Worm (Caenorhabditis elegans) whole organism, L1 larva: ENCODE results near the gene vps-45.

Source experiments
- ama-1 ChIP-seq: fragments of 150-350 bp; optimal IDR thresholded peaks from 2 replicates; lab custom pipeline; 2014
- blmp-1 ChIP-seq: fragments of 150-350 bp; optimal IDR thresholded peaks from 2 replicates; lab custom pipeline; 2014; ENCODE audit warnings: missing biosample characterization, missing genetic modification characterization
- ces-1 ChIP-seq: fragments of 150-350 bp; optimal IDR thresholded peaks from 2 replicates; lab custom pipeline; 2014; ENCODE audit warnings: missing biosample characterization, missing genetic modification reagents, missing genetic modification characterization
- dsc-1 ChIP-seq: sonication (generic microtip); optimal IDR thresholded peaks from 2 replicates; lab custom pipeline; 2016; ENCODE audit warnings: mild to moderate bottlenecking, missing genetic modification characterization, missing compliant biosample characterization
- elt-3 ChIP-seq, 6 experiments: fragments of 150-350 bp in 1 of 6; sonication (generic microtip); optimal IDR thresholded peaks; 2 replicates each; lab custom pipeline; 2017 to 2018; ENCODE audit warnings: missing biosample characterization in 6 of 6, missing genetic modification characterization in 6 of 6, inconsistent platforms in 1 of 6
- fkh-10 ChIP-seq: sonication (generic microtip); optimal IDR thresholded peaks from 2 replicates; lab custom pipeline; 2017; ENCODE audit warnings: missing biosample characterization, missing genetic modification reagents, missing genetic modification characterization
- jun-1 ChIP-seq: fragments of 150-350 bp; optimal IDR thresholded peaks from 2 replicates; lab custom pipeline; 2014; ENCODE audit warnings: missing biosample characterization, missing genetic modification reagents, missing genetic modification characterization
- lin-35 ChIP-seq, 2 experiments: fragments of 150-350 bp; optimal IDR thresholded peaks; 2 replicates each; lab custom pipeline; 2014; ENCODE audit warnings: missing biosample characterization in 2 of 2, missing genetic modification characterization in 2 of 2, missing genetic modification reagents in 2 of 2
- lin-39 ChIP-seq: fragments of 150-350 bp; optimal IDR thresholded peaks from 2 replicates; lab custom pipeline; 2014; ENCODE audit warnings: missing biosample characterization, missing genetic modification reagents, missing genetic modification characterization
- nhr-20 ChIP-seq: sonication (generic microtip); optimal IDR thresholded peaks from 2 replicates; lab custom pipeline; 2016; ENCODE audit warnings: mild to moderate bottlenecking, missing genetic modification characterization, missing compliant biosample characterization
- nhr-77 ChIP-seq: fragments of 150-350 bp; optimal IDR thresholded peaks from 2 replicates; lab custom pipeline; 2014; ENCODE audit warnings: missing biosample characterization, missing genetic modification characterization
- pqm-1 ChIP-seq: sonication (generic microtip); optimal IDR thresholded peaks from 3 replicates; lab custom pipeline; 2017; ENCODE audit warnings: missing biosample characterization, missing genetic modification characterization
- unc-62 ChIP-seq: fragments of 150-350 bp; optimal IDR thresholded peaks from 2 replicates; lab custom pipeline; 2014; ENCODE audit warnings: missing biosample characterization, missing genetic modification reagents, missing genetic modification characterization

- TF ChIP-seq pqm-1 (tag; lab: Kevin White, UChicago) (no peak), nhr-77 (no peak), unc-62 (GFP tag; lab: Kevin White, UChicago) (no peak), fkh-10 (no peak), ama-1 (lab: Kevin White, UChicago) (no peak), lin-39 (tag; lab: Kevin White, UChicago) (no peak), nhr-20 (no peak), dsc-1 (tag; lab: Kevin White, UChicago) (no peak), elt-3 (tag; optimal IDR thresholded peaks at IDR 0.05; lab: Kevin White, UChicago) (no peak), ces-1 (GFP tag; lab: Kevin White, UChicago) (no peak), blmp-1 (tag; lab: Kevin White, UChicago) (no peak), jun-1 (tag; lab: Kevin White, UChicago) (no peak), lin-35 (GFP tag; optimal IDR thresholded peaks at IDR 0.05; lab: Kevin White, UChicago) (no peak)
These were observed 29.4 kb upstream of the vps-45 start, which contains the start of gene cutl-21 for ce11 chrX:1004037-1004436.
